Fruit fly (Drosophila melanogaster): ENCODE measurements around the gene SmE.

- TF ChIP-seq CG33017 (tag; optimal IDR thresholded peaks at IDR 0.05) (no peak), CG14711 (tag; optimal IDR thresholded peaks at IDR 0.05) (no peak), CG1620 (GFP tag; optimal IDR thresholded peaks at IDR 0.05) (no peak)
These were observed 33.5 kb upstream of the SmE start for dm6 chr2L:7918770-7919169.
